Fruit fly (Drosophila melanogaster) whole organism, embryonic: ENCODE measurements around the gene CG32055.
A peak's percentile ranks its signal among the peaks of the same experiment; 100 is the strongest.

ENCODE experiments used
- CG1024 ChIP-seq: fragments of 200-800 bp; sonication (Bioruptor generic); IDR thresholded peaks from 2 replicates; pipeline ENCODE4 v1.3.6; 2022; ENCODE audit warnings: missing biosample characterization, missing genetic modification characterization
- CG11695 ChIP-seq: fragments of 200-800 bp; sonication (Bioruptor generic); IDR thresholded peaks from 3 replicates; pipeline ENCODE4 v1.3.6; 2022; ENCODE audit warnings: missing biosample characterization, missing genetic modification characterization
- CG12391 ChIP-seq: fragments of 200-800 bp; sonication (Bioruptor generic); optimal IDR thresholded peaks from 3 replicates; lab custom pipeline; 2018; ENCODE audit warnings: missing biosample characterization, mild to moderate bottlenecking, missing genetic modification characterization, moderate library complexity
- CG1602 ChIP-seq: fragments of 200-800 bp; sonication (Bioruptor generic); optimal IDR thresholded peaks from 3 replicates; lab custom pipeline; 2016; ENCODE audit warnings: missing biosample characterization, missing genetic modification characterization
- CG17385 ChIP-seq: fragments of 200-800 bp; sonication (Bioruptor generic); optimal IDR thresholded peaks from 3 replicates; lab custom pipeline; 2018; ENCODE audit warnings: missing biosample characterization, mild to moderate bottlenecking, missing genetic modification characterization
- CG3838 ChIP-seq: fragments of 200-800 bp; sonication (Bioruptor generic); optimal IDR thresholded peaks from 3 replicates; lab custom pipeline; 2016; ENCODE audit warnings: missing biosample characterization, missing genetic modification characterization
- CG5180 ChIP-seq: fragments of 200-800 bp; sonication (Bioruptor generic); optimal IDR thresholded peaks from 3 replicates; lab custom pipeline; 2017; ENCODE audit warnings: missing biosample characterization, missing genetic modification characterization, mild to moderate bottlenecking, moderate library complexity, missing genetic modification reagents
- CG6813 ChIP-seq: fragments of 200-800 bp; sonication (Bioruptor generic); optimal IDR thresholded peaks from 2 replicates; lab custom pipeline; 2017; ENCODE audit warnings: missing biosample characterization, missing genetic modification characterization, mild to moderate bottlenecking, moderate library complexity, missing genetic modification reagents
- CG7372 ChIP-seq: fragments of 200-800 bp; sonication (Bioruptor generic); IDR thresholded peaks from 2 replicates; pipeline ENCODE4 v1.3.6; 2022; ENCODE audit warnings: missing biosample characterization, missing genetic modification characterization
- CG8290 ChIP-seq, 3 experiments: fragments of 200-800 bp; sonication (Bioruptor generic); optimal IDR thresholded peaks; 2 replicates each; lab custom pipeline; 2016 to 2019; ENCODE audit warnings: missing biosample characterization in 3 of 3, missing genetic modification characterization in 3 of 3, mild to moderate bottlenecking in 2 of 3, moderate library complexity in 1 of 3
- CG8388 ChIP-seq: fragments of 200-800 bp; sonication (Bioruptor generic); optimal IDR thresholded peaks from 2 replicates; lab custom pipeline; 2019; ENCODE audit warnings: missing biosample characterization, mild to moderate bottlenecking, missing genetic modification characterization, moderate library complexity
- CG9817 ChIP-seq: fragments of 200-800 bp; sonication (Bioruptor generic); optimal IDR thresholded peaks from 2 replicates; lab custom pipeline; 2018; ENCODE audit warnings: missing biosample characterization, mild to moderate bottlenecking, missing genetic modification characterization, moderate library complexity
- CkIIα-i1 ChIP-seq: fragments of 200-800 bp; sonication (Bioruptor generic); IDR thresholded peaks from 2 replicates; pipeline ENCODE4 v1.3.6; 2022; ENCODE audit warnings: missing biosample characterization, missing genetic modification characterization
- E2f1 ChIP-seq: fragments of 200-800 bp; sonication (Bioruptor generic); IDR thresholded peaks from 2 replicates; pipeline ENCODE4 v1.3.6; 2022; ENCODE audit warnings: missing biosample characterization, missing genetic modification characterization
- HmgD ChIP-seq: fragments of 200-800 bp; sonication (Bioruptor generic); optimal IDR thresholded peaks from 3 replicates; lab custom pipeline; 2016; ENCODE audit warnings: missing biosample characterization, missing genetic modification characterization
- Hr51 ChIP-seq, 2 experiments: fragments of 200-800 bp; sonication (Bioruptor generic); optimal IDR thresholded peaks; 2 replicates in 1 of 2; 3 replicates in 1 of 2; lab custom pipeline; 2016 to 2018; ENCODE audit warnings: missing biosample characterization in 2 of 2, missing genetic modification characterization in 2 of 2, mild to moderate bottlenecking in 1 of 2, moderate library complexity in 1 of 2
- Mad ChIP-seq: fragments of 200-800 bp; sonication (Bioruptor generic); optimal IDR thresholded peaks from 2 replicates; lab custom pipeline; 2016; ENCODE audit warnings: missing biosample characterization, missing genetic modification characterization
- NC2β ChIP-seq: fragments of 200-800 bp; sonication (Bioruptor generic); optimal IDR thresholded peaks from 2 replicates; lab custom pipeline; 2016; ENCODE audit warnings: missing biosample characterization, missing genetic modification characterization
- Nf-YB ChIP-seq: fragments of 200-800 bp; sonication (Bioruptor generic); optimal IDR thresholded peaks from 3 replicates; lab custom pipeline; 2019; ENCODE audit warnings: missing biosample characterization, mild to moderate bottlenecking, missing genetic modification characterization, moderate library complexity
- Oli ChIP-seq: fragments of 200-800 bp; sonication (Bioruptor generic); optimal IDR thresholded peaks from 2 replicates; lab custom pipeline; 2018; ENCODE audit warnings: missing biosample characterization, mild to moderate bottlenecking, missing genetic modification characterization, moderate library complexity
- Sox102F ChIP-seq: fragments of 200-800 bp; sonication (Bioruptor generic); optimal IDR thresholded peaks from 2 replicates; lab custom pipeline; 2018; ENCODE audit warnings: missing biosample characterization, mild to moderate bottlenecking, missing genetic modification characterization, moderate library complexity
- Stat92E ChIP-seq, 3 experiments: fragments of >200 bp in 2 of 3; fragments of 200-800 bp in 1 of 3; sonication (Bioruptor generic) in 1 of 3; optimal IDR thresholded peaks; 2 replicates each; lab custom pipeline; 2017 to 2019; ENCODE audit warnings: missing biosample characterization in 3 of 3, missing genetic modification characterization in 3 of 3, mild to moderate bottlenecking in 1 of 3, moderate library complexity in 1 of 3
- Xbp1 ChIP-seq: fragments of 200-800 bp; sonication (Bioruptor generic); optimal IDR thresholded peaks from 3 replicates; lab custom pipeline; 2016; ENCODE audit warnings: missing biosample characterization, mild to moderate bottlenecking, missing genetic modification characterization
- ac ChIP-seq: fragments of 200-800 bp; sonication (Bioruptor generic); optimal IDR thresholded peaks from 3 replicates; lab custom pipeline; 2017; ENCODE audit warnings: missing biosample characterization, mild to moderate bottlenecking, missing genetic modification characterization
- ase ChIP-seq: fragments of 200-800 bp; sonication (Bioruptor generic); IDR thresholded peaks from 3 replicates; pipeline ENCODE4 v1.3.6; 2022; ENCODE audit warnings: missing biosample characterization, missing genetic modification characterization
- cas ChIP-seq: fragments of 200-800 bp; sonication (Bioruptor generic); IDR thresholded peaks from 2 replicates; pipeline ENCODE4 v1.3.6; 2022; ENCODE audit warnings: missing biosample characterization, missing genetic modification characterization
- crol ChIP-seq: fragments of 200-800 bp; sonication (Bioruptor generic); IDR thresholded peaks from 2 replicates; pipeline ENCODE4 v1.3.6; 2022; ENCODE audit warnings: missing biosample characterization, missing genetic modification characterization
- gcm ChIP-seq: fragments of 200-800 bp; sonication (Bioruptor generic); optimal IDR thresholded peaks from 2 replicates; lab custom pipeline; 2019; ENCODE audit warnings: missing biosample characterization, mild to moderate bottlenecking, missing genetic modification characterization, moderate library complexity
- gem ChIP-seq: fragments of 200-800 bp; sonication (Bioruptor generic); optimal IDR thresholded peaks from 2 replicates; lab custom pipeline; 2019; ENCODE audit warnings: missing biosample characterization, mild to moderate bottlenecking, missing genetic modification characterization, moderate library complexity
- grau ChIP-seq: fragments of 200-800 bp; optimal IDR thresholded peaks from 3 replicates; lab custom pipeline; 2019; ENCODE audit warnings: missing biosample characterization, mild to moderate bottlenecking, missing genetic modification characterization, moderate library complexity
- her ChIP-seq: fragments of 200-800 bp; sonication (Bioruptor generic); optimal IDR thresholded peaks from 2 replicates; lab custom pipeline; 2016; ENCODE audit warnings: missing biosample characterization, missing genetic modification characterization
- insv ChIP-seq, 2 experiments: fragments of 200-800 bp; sonication (Bioruptor generic); optimal IDR thresholded peaks; 3 replicates each; lab custom pipeline; 2016 to 2018; ENCODE audit warnings: missing biosample characterization in 2 of 2, missing genetic modification characterization in 2 of 2
- knrl ChIP-seq: fragments of 200-800 bp; sonication (Bioruptor generic); IDR thresholded peaks from 3 replicates; pipeline ENCODE4 v1.3.6; 2022; ENCODE audit warnings: missing biosample characterization, missing genetic modification characterization; ENCODE audit not compliant: partially characterized antibody
- nau ChIP-seq: fragments of 200-800 bp; sonication (Bioruptor generic); optimal IDR thresholded peaks from 3 replicates; lab custom pipeline; 2017; ENCODE audit warnings: missing biosample characterization, mild to moderate bottlenecking, missing genetic modification characterization, missing genetic modification reagents
- psq ChIP-seq: fragments of 200-800 bp; sonication (Bioruptor generic); optimal IDR thresholded peaks from 2 replicates; lab custom pipeline; 2017; ENCODE audit warnings: missing biosample characterization, missing genetic modification characterization
- salm ChIP-seq: fragments of 200-800 bp; sonication (Bioruptor generic); optimal IDR thresholded peaks from 2 replicates; lab custom pipeline; 2018; ENCODE audit warnings: missing biosample characterization, mild to moderate bottlenecking, missing genetic modification characterization
- tll ChIP-seq, 2 experiments: fragments of 200-800 bp in 1 of 2; fragments of >200 bp in 1 of 2; sonication (Bioruptor generic) in 1 of 2; optimal IDR thresholded peaks; 2 replicates each; lab custom pipeline; 2017 to 2019; ENCODE audit warnings: missing biosample characterization in 2 of 2, missing genetic modification characterization in 2 of 2, mild to moderate bottlenecking in 1 of 2, moderate library complexity in 1 of 2
- toy ChIP-seq: fragments of 200-800 bp; sonication (Bioruptor generic); IDR thresholded peaks from 2 replicates; pipeline ENCODE4 v1.3.6; 2022; ENCODE audit warnings: missing biosample characterization, missing genetic modification characterization
- unc-4 ChIP-seq: fragments of 200-800 bp; sonication (Bioruptor generic); IDR thresholded peaks from 2 replicates; pipeline ENCODE4 v1.3.6; 2022; ENCODE audit warnings: missing biosample characterization, missing genetic modification characterization; ENCODE audit not compliant: partially characterized antibody

Gene CG32055

DNA sequence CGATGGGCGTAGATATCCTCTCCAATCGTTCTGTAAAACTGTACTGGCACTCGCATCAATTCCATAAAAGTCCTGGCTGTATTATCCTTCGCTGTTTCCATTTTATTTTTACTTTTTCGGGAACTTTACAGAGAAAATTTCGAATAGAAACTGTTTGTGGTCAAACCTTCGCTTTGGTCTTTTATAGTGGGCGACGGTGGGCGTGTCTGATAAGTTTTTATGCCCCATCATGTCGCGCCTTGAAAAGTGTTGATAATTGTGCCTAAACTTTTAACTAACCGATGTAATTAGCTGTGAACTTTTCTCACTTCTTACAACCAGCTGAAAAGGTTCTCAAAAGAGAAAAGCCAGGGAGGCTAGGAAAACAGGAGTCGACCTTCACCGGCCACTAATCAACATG, 24.6 kb upstream of the CG32055 start, which contains the start of gene Or67c:
TSS of gene Or67c (minus strand) at position 101 of the 400 bp plus-strand sequence.
- TF ChIP-seq psq = no peak
- TF ChIP-seq CkIIα-i1 (GFP tag; lab: Robert Waterston, UW) = no peak
- no peak for TF ChIP-seq NC2β (GFP tag; lab: Kevin White, UChicago)
- TF ChIP-seq CG3838 (GFP tag; lab: Kevin White, UChicago) = no peak
- TF ChIP-seq E2f1 (GFP tag; lab: Robert Waterston, UW) = no peak
- no peak for TF ChIP-seq gcm (GFP tag; lab: Kevin White, UChicago)
- TF ChIP-seq CG7372 (GFP tag; lab: Robert Waterston, UW) = no peak
- TF ChIP-seq Mad = no peak
- no peak for TF ChIP-seq CG8290 (GFP tag; optimal IDR thresholded peaks at IDR 0.05; lab: Kevin White, UChicago)
- no peak for TF ChIP-seq CG8290 (tag; optimal IDR thresholded peaks at IDR 0.05; lab: Kevin White, UChicago)

DNA sequence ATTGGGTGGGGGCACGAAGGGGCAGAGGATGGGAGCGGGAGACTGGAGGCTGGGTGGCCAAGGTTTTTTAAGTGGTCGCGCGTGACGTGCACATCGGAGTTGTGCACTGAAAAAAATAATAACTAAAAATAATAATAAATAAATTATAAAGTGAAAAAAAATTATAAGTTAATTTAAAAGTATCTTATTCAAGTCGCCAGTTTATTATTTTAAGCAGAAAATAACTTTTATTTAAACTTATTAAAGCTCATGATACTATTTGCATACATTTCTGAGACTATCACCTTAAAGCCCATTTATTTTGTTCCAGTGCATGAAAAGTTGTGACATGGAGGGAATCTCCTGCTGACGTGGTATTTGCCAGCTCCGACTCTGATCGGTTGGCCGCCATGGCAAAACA, 22.3 kb upstream of the CG32055 start:
- peak; percentile 42 for TF ChIP-seq gem (tag; lab: Kevin White, UChicago)
- peak in 1 of 2 experiments; percentile 20 for TF ChIP-seq Hr51 (GFP tag; optimal IDR thresholded peaks at IDR 0.05; lab: Kevin White, UChicago)
- no peak for TF ChIP-seq CG8388 (GFP tag; lab: Kevin White, UChicago)
- TF ChIP-seq Oli = peak; percentile 2
- TF ChIP-seq cas (GFP tag; lab: Robert Waterston, UW) = no peak
- peak; percentile 14 for TF ChIP-seq Xbp1 (GFP tag; lab: Kevin White, UChicago)
- 0 out of 2 replicates have a peak, but pooled peaks have one; percentile 3 for TF ChIP-seq crol
- 0 out of 3 replicates have a peak, but pooled peaks have one; percentile 5 for TF ChIP-seq ase
- TF ChIP-seq grau (tag; lab: Kevin White, UChicago) = peak; percentile 18
- peak; percentile 11 for TF ChIP-seq CG12391 (tag; lab: Kevin White, UChicago)
- TF ChIP-seq Sox102F (GFP tag; lab: Kevin White, UChicago) = peak; percentile 20
- peak; percentile 1 for TF ChIP-seq CG17385 (GFP tag; lab: Kevin White, UChicago)
- TF ChIP-seq Nf-YB (GFP tag; lab: Kevin White, UChicago) = no peak

DNA sequence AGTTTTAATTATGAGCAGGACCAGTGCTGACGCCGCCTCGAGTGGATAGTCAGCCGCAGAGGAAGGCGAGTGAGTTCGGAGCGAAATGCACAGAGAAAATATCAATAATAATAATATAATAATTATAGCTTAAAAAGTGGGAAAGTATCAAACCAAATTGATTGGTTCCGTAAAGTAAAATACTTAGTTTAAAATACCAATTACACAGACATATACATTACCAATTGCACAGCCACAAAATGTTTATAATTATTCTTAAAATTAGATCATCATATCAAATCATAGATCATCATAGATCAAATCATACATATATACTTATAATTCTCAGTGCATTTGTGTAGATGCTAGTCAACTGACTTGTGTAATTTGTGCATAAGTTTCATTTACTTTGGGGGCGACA, 18.6 kb upstream of the CG32055 start:
- TF ChIP-seq CG5180 (no peak), her (GFP tag; lab: Kevin White, UChicago) (no peak), CG9817 (tag; lab: Kevin White, UChicago) (no peak), CG1024 (no peak), insv (GFP tag; optimal IDR thresholded peaks at IDR 0.05; lab: Kevin White, UChicago) (no peak), toy (GFP tag; lab: Robert Waterston, UW) (no peak), salm (tag; lab: Kevin White, UChicago) (no peak), Stat92E (GFP tag; optimal IDR thresholded peaks at IDR 0.05; lab: Kevin White, UChicago) (no peak), unc-4 (no peak), CG11695 (GFP tag; lab: Robert Waterston, UW) (no peak), nau (GFP tag; lab: Kevin White, UChicago) (no peak), knrl (GFP tag; lab: Robert Waterston, UW) (no peak), CG6813 (GFP tag; lab: Kevin White, UChicago) (no peak), ac (GFP tag; lab: Kevin White, UChicago) (no peak), tll (GFP tag; optimal IDR thresholded peaks at IDR 0.05; lab: Kevin White, UChicago) (no peak), HmgD (GFP tag; lab: Kevin White, UChicago) (no peak), CG1602 (GFP tag; lab: Kevin White, UChicago) (no peak)
